Worm (Caenorhabditis elegans) whole organism, L4 larva: Measurements from ENCODE around the gene B0416.10.

Experiments
- ZK546.5 ChIP-seq, 2 experiments: sonication (generic microtip); optimal IDR thresholded peaks; 2 replicates each; lab custom pipeline; 2017; ENCODE audit warnings: missing biosample characterization in 2 of 2, missing genetic modification characterization in 2 of 2
- lir-3 ChIP-seq: sonication (generic microtip); optimal IDR thresholded peaks from 2 replicates; lab custom pipeline; 2016; ENCODE audit warnings: mild to moderate bottlenecking, missing genetic modification characterization, missing compliant biosample characterization
- nhr-237 ChIP-seq: sonication (generic microtip); optimal IDR thresholded peaks from 2 replicates; lab custom pipeline; 2017; ENCODE audit warnings: missing biosample characterization, missing genetic modification characterization
- nhr-28 ChIP-seq: fragments of 150-350 bp; optimal IDR thresholded peaks from 2 replicates; lab custom pipeline; 2014; ENCODE audit warnings: missing biosample characterization, missing genetic modification characterization
- zag-1 ChIP-seq: fragments of 150-350 bp; optimal IDR thresholded peaks from 2 replicates; lab custom pipeline; 2014; ENCODE audit warnings: missing biosample characterization, missing genetic modification characterization

- TF ChIP-seq ZK546.5 (tag; optimal IDR thresholded peaks at IDR 0.05; lab: Kevin White, UChicago) (no peak), zag-1 (tag; lab: Kevin White, UChicago) (no peak), nhr-237 (no peak), nhr-28 (tag; lab: Kevin White, UChicago) (no peak), lir-3 (tag; lab: Kevin White, UChicago) (peak; percentile 52)
These were observed 35.8 kb downstream of the B0416.10 start for ce11 chrX:9238692-9239091.
